Worm (Caenorhabditis elegans): ENCODE measurements around the gene ret-1.
A peak's percentile ranks its signal among the peaks of the same experiment; 100 is the strongest.

ret-1 gene

ce11 chrV:14847291-14847915, at the start of gene ret-1 (continued):
- TF ChIP-seq zim-3 (tag; optimal IDR thresholded peaks at IDR 0.05) (no peak), repo-1 (tag; optimal IDR thresholded peaks at IDR 0.05) (no peak), attf-3 (GFP tag; conservative IDR thresholded peaks at IDR 0.05) (no peak), F10E7.11 (tag; optimal IDR thresholded peaks at IDR 0.05) (no peak), mxl-1 (tag; optimal IDR thresholded peaks at IDR 0.05) (no peak), egrh-3 (GFP tag; IDR thresholded peaks at IDR 0.05) (no peak), ceh-27 (GFP tag; optimal IDR thresholded peaks at IDR 0.05) (no peak), Y56A3A.18 (GFP tag; IDR thresholded peaks at IDR 0.05) (no peak), nfyb-1 (GFP tag; IDR thresholded peaks at IDR 0.05) (no peak), nhr-80 (tag; optimal IDR thresholded peaks at IDR 0.05) (no peak), ZK185.1 (tag; optimal IDR thresholded peaks at IDR 0.05; ENCODE audit: poor library complexity, severe bottlenecking) (no peak), lin-54 (GFP tag; optimal IDR thresholded peaks at IDR 0.05) (peak; percentile 3), chd-7 (tag; optimal IDR thresholded peaks at IDR 0.05) (peak; percentile 58), rcor-1 (GFP tag; IDR thresholded peaks at IDR 0.05) (no peak), dox-1 (GFP tag; IDR thresholded peaks at IDR 0.05) (peak; percentile 30; the same call in 1 of the 2 replicates), snpc-4 (GFP tag; optimal IDR thresholded peaks at IDR 0.05) (no peak), snpc-4 (tag; optimal IDR thresholded peaks at IDR 0.05) (no peak), snpc-3.4 (tag; optimal IDR thresholded peaks at IDR 0.05) (no peak), mcd-1 (GFP tag; IDR thresholded peaks at IDR 0.05) (no peak), F57A8.1 (GFP tag; optimal IDR thresholded peaks at IDR 0.05) (no peak), unc-62 (GFP tag; optimal IDR thresholded peaks at IDR 0.05) (no peak), ztf-6 (GFP tag; IDR thresholded peaks at IDR 0.05) (no peak), efl-1 (GFP tag; optimal IDR thresholded peaks at IDR 0.05) (no peak), ceh-100 (GFP tag; IDR thresholded peaks at IDR 0.05) (no peak), ceh-91 (GFP tag; IDR thresholded peaks at IDR 0.05) (no peak), F23B12.7 (tag; optimal IDR thresholded peaks at IDR 0.05; ENCODE audit: insufficient read depth) (no peak), T26A5.8 (tag; optimal IDR thresholded peaks at IDR 0.05) (no peak), pha-4 (tag; optimal IDR thresholded peaks at IDR 0.05) (no peak), fkh-3 (tag; optimal IDR thresholded peaks at IDR 0.05) (no peak), hmg-1.2 (GFP tag; IDR thresholded peaks at IDR 0.05) (peak; percentile 51; the same call in 1 of the 2 replicates), egl-18 (GFP tag; IDR thresholded peaks at IDR 0.05) (no peak)

DNA sequence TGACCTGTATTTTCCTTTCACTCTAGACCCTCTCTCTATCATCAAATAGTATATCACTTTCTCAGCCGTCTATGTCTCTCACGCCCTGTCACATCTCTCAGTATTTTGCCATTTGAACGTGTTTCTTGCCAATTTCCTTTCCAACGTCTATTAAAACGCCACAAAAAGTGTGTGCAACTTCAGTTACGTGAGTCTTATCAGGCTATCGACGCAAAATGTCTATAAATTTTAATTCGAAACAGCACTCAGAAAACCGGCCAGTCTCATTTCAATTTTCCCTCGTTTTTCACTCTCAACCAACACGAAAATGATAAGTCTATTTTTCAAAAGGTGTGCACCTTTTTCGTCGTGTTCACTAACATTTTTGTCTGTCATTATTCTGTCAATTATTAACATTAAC, 48.3 kb upstream of the ret-1 start, which contains the start of gene mpst-3:
TSS of gene mpst-3 (plus strand) at position 91 of the 400 bp plus-strand sequence.
- TF ChIP-seq let-607 (tag; optimal IDR thresholded peaks at IDR 0.05) = peak; percentile 57 to 89
- TF ChIP-seq nhr-179 (tag; optimal IDR thresholded peaks at IDR 0.05) = no peak
- TF ChIP-seq hmg-1.2 (GFP tag; IDR thresholded peaks at IDR 0.05) = peak; percentile 61; the same call in 1 of the 2 replicates
- peak; percentile 45 for TF ChIP-seq ets-4 (GFP tag; optimal IDR thresholded peaks at IDR 0.05)
- TF ChIP-seq B0336.3 (GFP tag; IDR thresholded peaks at IDR 0.05) = 0 out of 2 replicates have a peak, but pooled peaks have one; percentile 33
- no peak for TF ChIP-seq mxl-1 (tag; optimal IDR thresholded peaks at IDR 0.05)
- no peak for TF ChIP-seq ama-1 (optimal IDR thresholded peaks at IDR 0.05)
- no peak for TF ChIP-seq ama-1 (GFP tag; optimal IDR thresholded peaks at IDR 0.05)
- TF ChIP-seq dox-1 (GFP tag; IDR thresholded peaks at IDR 0.05) = peak; percentile 75
- peak; percentile 96 for TF ChIP-seq nhr-80 (tag; optimal IDR thresholded peaks at IDR 0.05)
- peak; percentile 17 for TF ChIP-seq lin-54 (GFP tag; optimal IDR thresholded peaks at IDR 0.05)
- peak; percentile 17 for TF ChIP-seq tbp1 (GFP tag; optimal IDR thresholded peaks at IDR 0.05)
- TF ChIP-seq snpc-4 (GFP tag; optimal IDR thresholded peaks at IDR 0.05) = no peak
- peak in 2 of 4 experiments; percentile 18 to 26 for TF ChIP-seq snpc-4 (tag; optimal IDR thresholded peaks at IDR 0.05)
- TF ChIP-seq attf-5 (GFP tag; optimal IDR thresholded peaks at IDR 0.05) = peak; percentile 30

Data from whole organism, young adult.